Fruit fly (Drosophila melanogaster): ENCODE results near the gene CG43658.

CG43658 gene

DNA sequence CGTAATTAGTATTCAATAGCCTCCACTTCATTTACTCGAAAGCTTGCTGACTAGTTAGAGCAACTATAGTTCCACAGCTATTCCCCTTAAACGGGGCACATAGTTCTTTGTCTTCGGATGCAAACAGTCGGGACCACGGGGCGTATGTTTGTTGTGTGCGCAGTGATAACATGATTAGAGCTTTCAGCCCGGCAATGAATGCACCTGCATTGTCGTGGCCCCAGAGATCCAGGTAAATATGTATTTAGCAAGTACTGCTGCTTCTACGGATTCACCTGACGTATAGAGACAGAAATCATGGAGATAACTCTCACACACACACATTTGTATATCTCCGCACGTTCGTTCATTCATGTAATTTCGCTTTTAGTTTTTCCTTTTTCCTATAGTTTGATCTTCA, 51.4 kb downstream of the CG43658 start:
- TF ChIP-seq CTCF (optimal IDR thresholded peaks at IDR 0.05) (no peak), CG8478 (optimal IDR thresholded peaks at IDR 0.05) (no peak)

DNA sequence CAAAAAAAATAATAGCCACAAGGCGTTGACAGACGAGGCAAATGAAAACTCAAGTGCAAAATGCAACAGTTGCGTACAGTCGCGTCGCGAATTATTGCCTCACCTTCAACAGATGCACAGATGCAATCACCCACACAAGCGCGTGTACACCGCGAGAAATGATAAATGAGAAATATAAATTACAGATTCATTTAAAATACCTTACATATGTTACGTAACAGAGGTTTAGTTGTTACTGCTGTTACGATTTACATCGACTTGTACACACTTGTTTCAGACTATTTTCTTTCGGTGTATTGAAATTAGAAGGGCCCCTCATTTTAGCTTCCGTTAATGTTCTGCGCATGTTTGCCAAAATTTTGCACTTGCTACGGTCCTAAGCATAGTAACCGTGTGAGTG, 52.1 kb downstream of the CG43658 start:
- no peak for TF ChIP-seq CTCF (optimal IDR thresholded peaks at IDR 0.05)
- TF ChIP-seq CG8478 (optimal IDR thresholded peaks at IDR 0.05): no peak

DNA sequence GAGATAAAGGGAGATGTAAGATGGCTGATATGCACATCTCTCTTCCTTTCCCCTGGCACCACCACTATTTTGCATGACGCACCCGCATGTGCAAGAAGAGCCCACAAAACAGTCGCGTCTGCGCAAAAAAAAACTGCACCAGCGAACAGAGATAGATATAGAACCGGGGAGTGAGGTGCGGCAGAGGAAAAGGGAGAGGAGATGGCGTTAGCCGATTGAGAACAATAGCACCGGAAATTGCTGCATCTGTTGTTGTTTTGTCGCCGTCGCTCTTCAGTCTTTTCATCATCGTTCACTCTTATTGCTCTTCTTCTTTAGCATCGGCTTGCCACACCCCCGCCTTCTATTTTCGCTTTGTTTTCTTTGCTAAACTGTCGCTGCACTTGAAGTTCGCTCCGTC, 52.6 kb downstream of the CG43658 start:
- TF ChIP-seq CTCF (optimal IDR thresholded peaks at IDR 0.05): no peak
- no peak for TF ChIP-seq CG8478 (optimal IDR thresholded peaks at IDR 0.05)

DNA sequence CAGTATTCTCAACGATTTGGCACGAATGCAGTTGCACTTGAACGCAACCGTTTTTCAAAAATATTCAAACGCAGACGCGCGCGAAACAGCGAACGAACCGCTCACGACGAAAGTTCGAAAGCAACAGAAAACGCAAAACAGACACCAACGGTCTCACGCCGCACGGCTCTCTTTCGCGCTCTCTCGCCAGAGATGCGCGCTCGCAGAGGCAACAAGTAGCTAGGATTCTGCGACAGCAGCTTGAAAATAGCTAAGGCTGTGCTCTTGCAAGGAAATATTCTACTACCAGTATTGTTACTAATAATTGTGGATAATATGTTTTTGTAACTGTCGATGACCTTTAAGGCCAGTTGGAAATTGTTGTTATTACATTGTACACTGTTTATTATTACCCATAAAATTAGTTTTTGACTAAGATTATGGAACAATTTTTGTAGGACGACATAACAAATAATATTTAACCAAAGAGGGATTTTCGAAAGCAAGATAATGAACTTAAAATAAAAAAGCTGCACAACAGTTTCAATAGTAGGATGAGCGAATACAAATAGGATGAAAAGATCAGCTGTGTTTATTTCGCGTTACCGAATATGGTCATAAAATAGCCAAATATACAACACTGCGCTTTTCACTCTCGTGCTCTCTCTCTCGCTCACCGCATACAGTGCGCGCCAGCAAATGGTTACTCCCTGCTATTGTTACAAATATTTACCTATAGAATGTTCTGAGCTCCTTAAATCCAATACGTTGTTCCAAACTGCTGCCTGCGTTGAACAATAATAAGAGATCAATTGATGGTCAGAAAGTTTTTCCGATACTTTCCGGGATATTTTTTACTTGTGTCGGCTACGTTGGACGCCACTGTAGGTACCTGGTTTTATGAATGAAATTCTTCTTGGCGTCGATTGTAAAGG, 53.8 kb downstream of the CG43658 start:
- TF ChIP-seq CG8478 (optimal IDR thresholded peaks at IDR 0.05) (no peak), CTCF (optimal IDR thresholded peaks at IDR 0.05) (no peak)

DNA sequence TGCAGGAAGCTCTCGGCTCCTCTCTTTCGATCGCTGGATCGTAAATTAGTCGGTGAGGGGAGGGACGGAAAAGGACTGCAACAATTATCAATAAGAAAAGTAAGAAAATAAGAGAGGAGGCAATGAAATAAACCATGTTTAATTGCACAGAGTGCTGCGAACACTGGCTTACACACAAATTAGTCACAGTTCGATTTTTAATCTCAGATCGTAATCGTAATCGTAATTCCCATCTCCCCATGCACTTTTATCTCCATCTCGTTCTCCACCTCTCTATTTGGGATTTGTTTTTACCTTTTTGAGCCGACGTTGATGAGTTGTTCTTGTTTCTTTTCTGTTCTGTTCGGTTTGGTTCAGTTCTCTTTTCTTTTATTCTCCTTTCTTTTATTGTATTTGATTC, 54.7 kb downstream of the CG43658 start:
- no peak for TF ChIP-seq CTCF (optimal IDR thresholded peaks at IDR 0.05)
- TF ChIP-seq CG8478 (optimal IDR thresholded peaks at IDR 0.05): no peak

DNA sequence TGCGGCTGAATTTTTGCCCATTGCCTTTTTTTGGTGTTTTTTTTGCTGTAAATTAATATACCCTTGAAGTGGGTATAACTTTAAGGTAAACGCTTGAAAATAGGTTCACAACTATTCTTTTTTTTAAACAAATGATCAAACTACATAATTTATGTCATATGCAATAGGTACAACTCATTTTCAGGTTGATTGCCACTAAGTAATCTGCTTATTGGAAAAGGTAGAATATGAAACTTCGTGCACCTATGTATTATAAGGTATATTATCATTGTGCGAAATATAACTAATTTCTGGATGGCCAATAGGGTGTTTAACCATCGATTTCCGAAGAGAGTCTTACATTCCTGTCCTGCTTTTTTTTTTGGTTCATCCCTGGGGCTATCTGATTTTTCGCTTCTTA, 55.4 kb downstream of the CG43658 start:
- TF ChIP-seq CTCF (optimal IDR thresholded peaks at IDR 0.05) (no peak), CG8478 (optimal IDR thresholded peaks at IDR 0.05) (no peak)

DNA sequence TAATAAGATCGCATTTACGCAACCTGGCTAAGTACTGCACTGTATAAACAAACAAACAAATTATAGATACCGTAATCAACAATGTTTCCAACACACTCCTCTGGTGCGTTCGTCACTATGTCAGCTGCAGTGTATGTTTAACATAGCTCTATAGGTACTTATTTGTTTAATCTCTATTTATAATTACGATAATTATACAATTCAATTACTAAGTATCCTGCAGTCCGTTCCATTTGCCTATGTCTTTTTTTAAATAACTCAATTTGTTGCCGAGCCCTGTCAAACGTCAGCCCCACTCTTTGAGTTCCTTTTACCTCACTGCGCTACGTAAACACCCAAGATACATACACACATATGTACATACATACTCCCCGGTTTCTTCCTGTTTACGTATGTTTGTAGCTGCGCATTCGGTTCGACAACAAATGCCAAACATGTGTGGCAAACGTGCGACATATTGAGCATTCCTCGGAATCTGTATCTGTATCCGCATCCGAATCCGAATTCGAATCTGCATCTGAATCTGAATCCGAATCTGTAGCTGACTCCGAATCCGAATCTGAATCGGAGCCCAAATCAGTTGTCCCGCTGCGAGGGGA, 56.7 kb downstream of the CG43658 start:
- TF ChIP-seq CG8478 (optimal IDR thresholded peaks at IDR 0.05): no peak
- TF ChIP-seq CTCF (optimal IDR thresholded peaks at IDR 0.05): no peak

DNA sequence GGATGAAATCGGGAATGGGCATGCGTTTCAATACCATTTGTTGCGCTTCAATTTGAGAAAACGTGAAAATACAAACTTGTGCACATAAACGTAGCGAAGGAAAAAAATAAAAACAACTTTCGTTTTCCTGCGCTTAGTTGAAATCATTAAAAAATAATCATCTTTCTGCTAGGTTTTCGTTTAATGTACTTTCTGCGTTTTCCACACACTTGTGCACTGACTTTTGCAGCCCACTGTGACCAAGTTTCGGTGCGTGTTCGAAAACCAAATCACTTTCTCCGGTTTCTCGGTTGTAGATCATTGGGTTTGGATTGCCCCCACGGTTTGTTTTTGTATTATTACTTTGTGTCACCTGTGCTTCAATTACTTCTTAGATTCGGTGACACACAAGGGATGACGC, 57.4 kb downstream of the CG43658 start:
- TF ChIP-seq CG8478 (optimal IDR thresholded peaks at IDR 0.05) (no peak), CTCF (optimal IDR thresholded peaks at IDR 0.05) (no peak)

DNA sequence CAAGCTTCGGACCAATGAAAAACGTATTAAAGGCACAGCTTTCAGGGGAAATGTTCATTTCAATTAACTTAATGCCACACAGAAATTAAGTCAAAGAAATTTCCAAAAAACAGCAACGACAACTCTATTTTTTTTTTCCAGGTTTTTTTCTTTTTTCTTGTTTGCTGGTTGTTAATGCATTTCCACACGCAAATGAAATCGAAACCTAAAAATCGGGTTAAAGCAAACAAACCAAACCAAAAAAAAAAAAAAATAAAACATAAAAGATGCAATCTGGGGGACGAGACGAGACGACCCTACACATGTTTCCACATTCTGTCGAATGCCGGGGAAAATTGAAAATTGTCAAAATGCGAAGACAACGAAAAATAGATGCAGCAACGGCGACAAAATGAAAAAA, 57.9 kb downstream of the CG43658 start:
- TF ChIP-seq CG8478 (optimal IDR thresholded peaks at IDR 0.05) (no peak), CTCF (optimal IDR thresholded peaks at IDR 0.05) (no peak)

DNA sequence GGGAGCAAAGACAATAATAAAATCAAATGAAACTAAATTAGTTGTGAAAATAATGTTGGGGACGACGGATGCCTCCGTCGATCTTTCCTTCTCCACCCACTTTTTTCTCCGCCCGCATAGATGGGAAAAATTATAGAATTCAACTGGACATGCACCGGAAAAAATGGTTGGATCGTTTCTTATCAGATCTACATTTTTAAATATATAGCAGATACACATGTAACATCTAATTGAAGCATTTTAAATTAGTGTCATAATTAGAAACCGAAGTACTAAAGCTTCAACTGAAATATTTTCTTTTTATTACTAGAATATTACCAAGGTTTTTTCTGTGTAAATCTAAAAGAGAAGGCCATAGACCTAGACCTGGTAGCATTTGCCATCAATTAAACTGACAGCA, 59.5 kb downstream of the CG43658 start:
- no peak for TF ChIP-seq CG8478 (optimal IDR thresholded peaks at IDR 0.05)
- no peak for TF ChIP-seq CTCF (optimal IDR thresholded peaks at IDR 0.05)

DNA sequence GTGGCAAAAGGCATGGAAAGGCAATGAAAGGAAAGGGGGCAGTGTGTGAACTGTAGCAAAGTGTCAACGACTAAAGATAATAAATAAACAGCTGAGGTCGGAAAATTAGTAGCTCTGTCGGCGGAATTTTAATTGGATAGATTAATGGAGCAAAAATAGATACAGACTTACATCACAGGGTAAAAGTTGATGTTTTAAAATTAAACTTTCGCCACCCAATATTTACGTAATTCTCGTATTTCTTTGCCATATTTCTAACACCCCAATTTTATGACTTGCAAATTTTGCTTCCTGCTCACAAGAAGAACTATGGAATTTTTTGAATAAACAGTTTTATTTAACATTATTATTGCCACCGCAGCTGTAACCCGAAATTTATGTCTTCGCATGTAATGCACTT, 62.0 kb downstream of the CG43658 start:
- TF ChIP-seq CTCF (optimal IDR thresholded peaks at IDR 0.05) (no peak), CG8478 (optimal IDR thresholded peaks at IDR 0.05) (no peak)

DNA sequence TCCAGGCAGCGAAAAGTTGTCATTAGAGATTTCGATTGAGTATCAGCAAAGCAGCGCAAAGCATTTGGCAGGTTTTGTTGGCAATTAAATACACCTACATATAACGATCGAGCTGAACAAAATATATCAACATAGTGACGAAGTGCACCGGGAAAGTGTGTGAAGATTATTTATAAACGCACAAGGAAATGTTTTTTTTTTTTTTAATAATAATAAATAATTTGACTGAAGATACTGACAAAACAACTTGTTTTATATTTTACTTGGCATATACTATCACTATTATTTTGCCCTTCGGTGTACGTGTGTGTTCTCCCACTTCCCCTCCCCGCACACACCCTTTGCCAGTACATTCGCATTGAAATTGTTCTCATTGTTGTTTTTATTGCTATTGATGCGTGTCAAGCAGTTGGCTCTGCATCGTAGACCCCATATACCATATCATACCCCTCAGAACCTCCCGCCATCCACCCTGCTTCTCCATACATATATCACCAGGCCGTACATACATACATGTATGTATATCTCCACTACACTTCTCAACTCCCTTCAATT, 65.7 kb downstream of the CG43658 start:
- no peak for TF ChIP-seq CTCF (optimal IDR thresholded peaks at IDR 0.05)
- TF ChIP-seq CG8478 (optimal IDR thresholded peaks at IDR 0.05): no peak

DNA sequence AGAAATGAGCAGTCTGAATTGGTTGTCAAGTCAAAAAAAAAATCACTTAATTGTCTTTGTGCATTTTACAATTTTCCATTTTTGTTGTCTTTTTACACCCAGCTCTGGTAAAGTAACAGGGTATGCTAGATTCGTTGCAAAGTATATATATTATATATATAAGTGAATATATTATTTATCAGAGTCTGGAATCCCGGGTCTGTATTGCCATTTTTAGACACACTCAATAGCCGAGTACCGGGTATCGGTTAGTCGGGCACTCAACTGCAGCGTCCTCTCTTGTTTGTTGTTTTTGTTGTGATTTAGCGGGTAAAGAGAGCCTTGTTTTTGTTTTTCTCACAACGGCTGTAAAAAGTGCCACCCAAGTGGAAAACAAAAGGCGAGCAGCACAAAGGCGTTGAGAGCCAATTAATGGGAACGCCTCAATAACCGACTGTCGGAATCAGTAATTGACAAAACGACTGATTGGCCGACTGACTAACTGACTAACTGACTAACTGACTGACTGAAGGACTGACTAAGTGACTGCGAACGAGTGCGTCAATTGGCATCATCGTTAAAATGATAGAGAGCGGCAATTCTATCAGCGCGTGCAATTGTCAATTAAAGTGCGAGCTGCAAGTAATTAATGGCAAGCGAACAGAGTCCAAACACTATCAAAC, 67.2 kb downstream of the CG43658 start:
- TF ChIP-seq CG8478 (optimal IDR thresholded peaks at IDR 0.05) (no peak), CTCF (optimal IDR thresholded peaks at IDR 0.05) (no peak)

DNA sequence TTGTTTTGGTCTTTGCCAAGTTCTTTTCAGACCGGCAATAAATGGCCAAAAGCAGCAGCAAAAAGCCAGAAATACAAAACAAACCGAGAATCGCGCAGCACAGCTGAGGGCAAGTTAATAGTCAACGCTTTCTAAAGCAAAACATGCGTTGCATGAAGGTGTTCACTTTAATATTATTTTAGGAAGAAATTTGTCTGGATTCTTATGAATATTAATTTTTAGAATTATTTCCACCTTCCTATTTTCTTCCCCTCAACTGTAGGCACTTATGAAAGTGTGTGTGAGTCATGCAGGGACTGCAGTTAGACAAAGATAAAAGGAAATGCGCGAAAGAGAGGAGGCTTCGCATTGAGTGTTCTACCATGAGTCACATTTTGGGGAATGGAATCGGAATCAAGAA, 69.8 kb downstream of the CG43658 start:
- TF ChIP-seq CG8478 (optimal IDR thresholded peaks at IDR 0.05) (no peak), CTCF (optimal IDR thresholded peaks at IDR 0.05) (no peak)

DNA sequence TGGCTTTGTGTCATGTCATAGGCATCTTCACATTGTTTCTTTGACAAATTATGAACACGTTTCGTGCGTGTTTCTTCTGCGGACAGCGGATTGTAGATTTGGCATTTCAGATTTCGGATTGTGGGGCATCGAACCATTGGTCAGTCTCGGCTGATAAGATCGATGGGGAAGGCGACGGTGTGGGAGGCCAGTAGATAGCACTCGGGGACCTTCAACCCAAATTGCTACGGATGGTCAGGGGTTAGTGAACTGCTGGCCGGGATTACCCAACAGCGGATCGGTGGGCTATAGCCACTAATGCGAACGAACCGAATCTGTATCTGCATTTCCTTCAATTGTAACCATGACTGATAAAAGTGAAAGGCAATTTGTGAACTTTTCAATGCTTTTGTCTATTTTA, 70.5 kb downstream of the CG43658 start:
- no peak for TF ChIP-seq CTCF (optimal IDR thresholded peaks at IDR 0.05)

DNA sequence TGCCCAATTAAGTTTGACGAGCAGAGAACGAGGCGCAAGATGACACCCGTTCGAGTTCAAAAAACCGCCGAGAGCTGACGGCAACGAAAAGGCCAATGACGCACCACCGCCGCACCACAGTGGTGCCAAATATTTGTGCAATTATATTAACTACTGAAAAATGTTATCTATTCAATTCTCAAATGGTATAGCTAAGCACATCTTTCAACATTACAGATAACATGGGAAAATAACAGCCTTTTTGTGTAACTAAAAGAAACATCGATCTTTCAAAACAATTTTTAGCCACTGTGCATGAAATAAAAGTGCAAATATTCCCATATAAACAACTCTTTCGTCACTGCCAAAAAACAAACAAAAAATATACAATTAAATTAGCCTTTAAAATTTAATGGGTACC, 71.1 kb downstream of the CG43658 start:
- TF ChIP-seq CG8478 (optimal IDR thresholded peaks at IDR 0.05): no peak
- no peak for TF ChIP-seq CTCF (optimal IDR thresholded peaks at IDR 0.05)

Measured in S2 (cell line).